Fruit fly (Drosophila melanogaster) whole organism, embryonic: ENCODE data around the gene Mst85C.
A peak's percentile ranks its signal among the peaks of the same experiment; 100 is the strongest.

Experiments
- B-H2 ChIP-seq: fragments of 200-800 bp; sonication (Bioruptor generic); optimal IDR thresholded peaks from 2 replicates; lab custom pipeline; 2018; ENCODE audit warnings: missing biosample characterization, mild to moderate bottlenecking, missing genetic modification characterization
- BEAF-32 ChIP-seq: fragments of 200-800 bp; sonication (Bioruptor generic); optimal IDR thresholded peaks from 3 replicates; lab custom pipeline; 2017; ENCODE audit warnings: missing biosample characterization, missing genetic modification characterization, mild to moderate bottlenecking, moderate library complexity, missing genetic modification reagents
- Bdp1 ChIP-seq: fragments of 200-800 bp; sonication (Bioruptor generic); optimal IDR thresholded peaks from 3 replicates; lab custom pipeline; 2016; ENCODE audit warnings: missing biosample characterization, missing genetic modification characterization
- CG11398 ChIP-seq: fragments of 200-800 bp; sonication (Bioruptor generic); optimal IDR thresholded peaks from 2 replicates; lab custom pipeline; 2016; ENCODE audit warnings: missing biosample characterization, missing genetic modification characterization
- CG12071 ChIP-seq: fragments of 200-800 bp; sonication (Bioruptor generic); optimal IDR thresholded peaks from 3 replicates; lab custom pipeline; 2018; ENCODE audit warnings: missing biosample characterization, mild to moderate bottlenecking, missing genetic modification characterization
- CG14667 ChIP-seq: fragments of 200-800 bp; sonication (Bioruptor generic); IDR thresholded peaks from 2 replicates; pipeline ENCODE4 v1.3.6; 2022; ENCODE audit warnings: missing biosample characterization, missing genetic modification characterization
- CG17385 ChIP-seq: fragments of 200-800 bp; sonication (Bioruptor generic); optimal IDR thresholded peaks from 3 replicates; lab custom pipeline; 2018; ENCODE audit warnings: missing biosample characterization, mild to moderate bottlenecking, missing genetic modification characterization
- CG18011 ChIP-seq: fragments of 200-800 bp; sonication (Bioruptor generic); optimal IDR thresholded peaks from 2 replicates; lab custom pipeline; 2017; ENCODE audit warnings: missing biosample characterization, missing genetic modification characterization, mild to moderate bottlenecking, moderate library complexity, missing genotype
- CG18764 ChIP-seq: fragments of 200-800 bp; sonication (Bioruptor generic); optimal IDR thresholded peaks from 3 replicates; lab custom pipeline; 2016; ENCODE audit warnings: missing biosample characterization, missing genetic modification characterization
- CG2199 ChIP-seq: fragments of 200-800 bp; sonication (Bioruptor generic); IDR thresholded peaks from 3 replicates; pipeline ENCODE4 v1.3.6; 2022; ENCODE audit warnings: missing biosample characterization, missing genetic modification characterization
- CG30403 ChIP-seq: fragments of 200-800 bp; sonication (Bioruptor generic); optimal IDR thresholded peaks from 3 replicates; lab custom pipeline; 2016; ENCODE audit warnings: missing biosample characterization, missing genetic modification characterization
- CG30431 ChIP-seq: fragments of 200-800 bp; sonication (Bioruptor generic); optimal IDR thresholded peaks from 2 replicates; lab custom pipeline; 2017; ENCODE audit warnings: missing biosample characterization, missing genetic modification characterization
- CG32772 ChIP-seq: fragments of 200-800 bp; sonication (Bioruptor generic); IDR thresholded peaks from 2 replicates; pipeline ENCODE4 v1.3.6; 2022; ENCODE audit warnings: missing biosample characterization, missing genetic modification characterization
- CG33213 ChIP-seq: fragments of 200-800 bp; sonication (Bioruptor generic); optimal IDR thresholded peaks from 3 replicates; lab custom pipeline; 2016; ENCODE audit warnings: missing biosample characterization, missing genetic modification characterization
- CG4707 ChIP-seq: fragments of 200-800 bp; sonication (Bioruptor generic); optimal IDR thresholded peaks from 2 replicates; lab custom pipeline; 2018; ENCODE audit warnings: missing biosample characterization, mild to moderate bottlenecking, missing genetic modification characterization, moderate library complexity
- CG6689 ChIP-seq: fragments of 200-800 bp; sonication (Bioruptor generic); IDR thresholded peaks from 2 replicates; pipeline ENCODE4 v1.3.6; 2022; ENCODE audit warnings: missing biosample characterization, missing genetic modification characterization
- CG7556 ChIP-seq: fragments of 200-800 bp; sonication (Bioruptor generic); optimal IDR thresholded peaks from 2 replicates; lab custom pipeline; 2017; ENCODE audit warnings: missing biosample characterization, mild to moderate bottlenecking, missing genetic modification characterization
- CG7745 ChIP-seq: fragments of 200-800 bp; sonication (Bioruptor generic); optimal IDR thresholded peaks from 2 replicates; lab custom pipeline; 2018; ENCODE audit warnings: missing biosample characterization, mild to moderate bottlenecking, missing genetic modification characterization, moderate library complexity
- CG9437 ChIP-seq: fragments of 200-800 bp; sonication (Bioruptor generic); optimal IDR thresholded peaks from 2 replicates; lab custom pipeline; 2018; ENCODE audit warnings: missing biosample characterization, mild to moderate bottlenecking, missing genetic modification characterization
- CG9876 ChIP-seq: fragments of 200-800 bp; sonication (Bioruptor generic); optimal IDR thresholded peaks from 2 replicates; lab custom pipeline; 2016; ENCODE audit warnings: missing biosample characterization, missing genetic modification characterization
- CrebB ChIP-seq: fragments of 200-800 bp; sonication (Bioruptor generic); optimal IDR thresholded peaks from 3 replicates; lab custom pipeline; 2018; ENCODE audit warnings: missing biosample characterization, mild to moderate bottlenecking, missing genetic modification characterization
- D19B ChIP-seq: fragments of 200-800 bp; sonication (Bioruptor generic); optimal IDR thresholded peaks from 2 replicates; lab custom pipeline; 2017; ENCODE audit warnings: missing biosample characterization, mild to moderate bottlenecking, missing genetic modification characterization
- E2f1 ChIP-seq: fragments of 200-800 bp; sonication (Bioruptor generic); IDR thresholded peaks from 2 replicates; pipeline ENCODE4 v1.3.6; 2022; ENCODE audit warnings: missing biosample characterization, missing genetic modification characterization
- ERR ChIP-seq: fragments of 200-800 bp; sonication (Bioruptor generic); optimal IDR thresholded peaks from 2 replicates; lab custom pipeline; 2016; ENCODE audit warnings: missing biosample characterization, missing genetic modification characterization
- HHEX ChIP-seq: fragments of 200-800 bp; sonication (Bioruptor generic); optimal IDR thresholded peaks from 3 replicates; lab custom pipeline; 2017; ENCODE audit warnings: missing biosample characterization, mild to moderate bottlenecking, missing genetic modification characterization, missing genetic modification reagents
- Hr3 ChIP-seq: fragments of 200-800 bp; sonication (Bioruptor generic); optimal IDR thresholded peaks from 3 replicates; lab custom pipeline; 2016; ENCODE audit warnings: missing biosample characterization, missing genetic modification characterization
- Lim3 ChIP-seq: fragments of 200-800 bp; sonication (Bioruptor generic); IDR thresholded peaks from 2 replicates; pipeline ENCODE4 v1.3.6; 2022; ENCODE audit warnings: missing biosample characterization, missing genetic modification characterization
- MESR4 ChIP-seq: fragments of 200-800 bp; sonication (Bioruptor generic); optimal IDR thresholded peaks from 2 replicates; lab custom pipeline; 2018; ENCODE audit warnings: missing biosample characterization, mild to moderate bottlenecking, missing genetic modification characterization, moderate library complexity
- NC2β ChIP-seq: fragments of 200-800 bp; sonication (Bioruptor generic); optimal IDR thresholded peaks from 2 replicates; lab custom pipeline; 2016; ENCODE audit warnings: missing biosample characterization, missing genetic modification characterization
- NfI ChIP-seq: fragments of 200-800 bp; sonication (Bioruptor generic); optimal IDR thresholded peaks from 3 replicates; lab custom pipeline; 2018; ENCODE audit warnings: missing biosample characterization, mild to moderate bottlenecking, missing genetic modification characterization, moderate library complexity
- TFAM ChIP-seq: fragments of 200-800 bp; sonication (Bioruptor generic); optimal IDR thresholded peaks from 2 replicates; lab custom pipeline; 2017; ENCODE audit warnings: missing biosample characterization, missing genetic modification characterization, inconsistent platforms
- aop ChIP-seq: fragments of 200-800 bp; sonication (Bioruptor generic); IDR thresholded peaks from 2 replicates; pipeline ENCODE4 v1.3.6; 2022; ENCODE audit warnings: missing biosample characterization, missing genetic modification characterization
- chinmo ChIP-seq: fragments of 200-800 bp; sonication (Bioruptor generic); IDR thresholded peaks from 4 replicates; pipeline ENCODE4 v1.3.6; 2022; ENCODE audit warnings: missing biosample characterization, missing genetic modification characterization; ENCODE audit not compliant: partially characterized antibody
- crc ChIP-seq: fragments of 200-800 bp; sonication (Bioruptor generic); optimal IDR thresholded peaks from 2 replicates; lab custom pipeline; 2016; ENCODE audit warnings: missing biosample characterization, missing genetic modification characterization
- croc ChIP-seq: fragments of 200-800 bp; sonication (Bioruptor generic); conservative IDR thresholded peaks from 3 replicates; pipeline ENCODE4 v1.3.6; 2022; ENCODE audit warnings: missing biosample characterization, missing genetic modification characterization
- crp ChIP-seq, 2 experiments: fragments of 200-800 bp; sonication (Bioruptor generic); optimal IDR thresholded peaks; 2 replicates in 1 of 2; 3 replicates in 1 of 2; lab custom pipeline; 2017; ENCODE audit warnings: missing biosample characterization in 2 of 2, missing genetic modification characterization in 2 of 2, mild to moderate bottlenecking in 1 of 2, moderate library complexity in 1 of 2
- dan ChIP-seq: fragments of 200-800 bp; sonication (Bioruptor generic); IDR thresholded peaks from 2 replicates; pipeline ENCODE4 v1.3.6; 2022; ENCODE audit warnings: missing biosample characterization, missing genetic modification characterization
- grn ChIP-seq: fragments of 200-800 bp; sonication (Bioruptor generic); optimal IDR thresholded peaks from 3 replicates; lab custom pipeline; 2017; ENCODE audit warnings: missing biosample characterization, missing genetic modification characterization
- gsb-n ChIP-seq: fragments of 200-800 bp; sonication (Bioruptor generic); optimal IDR thresholded peaks from 3 replicates; lab custom pipeline; 2018; ENCODE audit warnings: missing biosample characterization, mild to moderate bottlenecking, missing genetic modification characterization
- her ChIP-seq: fragments of 200-800 bp; sonication (Bioruptor generic); optimal IDR thresholded peaks from 2 replicates; lab custom pipeline; 2016; ENCODE audit warnings: missing biosample characterization, missing genetic modification characterization
- jing ChIP-seq: fragments of 200-800 bp; sonication (Bioruptor generic); optimal IDR thresholded peaks from 2 replicates; lab custom pipeline; 2018; ENCODE audit warnings: missing biosample characterization, mild to moderate bottlenecking, missing genetic modification characterization
- maf-S ChIP-seq: fragments of 200-800 bp; sonication (Bioruptor generic); optimal IDR thresholded peaks from 2 replicates; lab custom pipeline; 2016; ENCODE audit warnings: missing biosample characterization, missing genetic modification characterization
- mirr ChIP-seq: fragments of 200-800 bp; sonication (Bioruptor generic); optimal IDR thresholded peaks from 3 replicates; lab custom pipeline; 2018; ENCODE audit warnings: missing biosample characterization, mild to moderate bottlenecking, missing genetic modification characterization
- nerfin-1 ChIP-seq: fragments of 200-800 bp; sonication (Bioruptor generic); optimal IDR thresholded peaks from 3 replicates; lab custom pipeline; 2019; ENCODE audit warnings: missing biosample characterization, mild to moderate bottlenecking, missing genetic modification characterization, moderate library complexity
- nmo ChIP-seq: fragments of 200-800 bp; sonication (Bioruptor generic); optimal IDR thresholded peaks from 2 replicates; lab custom pipeline; 2018; ENCODE audit warnings: missing biosample characterization, mild to moderate bottlenecking, missing genetic modification characterization, moderate library complexity
- org-1 ChIP-seq: fragments of 200-800 bp; sonication (Bioruptor generic); optimal IDR thresholded peaks from 2 replicates; lab custom pipeline; 2017; ENCODE audit warnings: missing biosample characterization, missing genetic modification characterization
- pita ChIP-seq: fragments of 200-800 bp; sonication (Bioruptor generic); optimal IDR thresholded peaks from 2 replicates; lab custom pipeline; 2017; ENCODE audit warnings: missing biosample characterization, mild to moderate bottlenecking, missing genetic modification characterization
- pnt ChIP-seq: fragments of 200-800 bp; sonication (Bioruptor generic); optimal IDR thresholded peaks from 3 replicates; lab custom pipeline; 2016; ENCODE audit warnings: missing biosample characterization, missing genetic modification characterization
- pros ChIP-seq: fragments of 200-800 bp; sonication (Bioruptor generic); optimal IDR thresholded peaks from 3 replicates; lab custom pipeline; 2019; ENCODE audit warnings: missing biosample characterization, mild to moderate bottlenecking, missing genetic modification characterization, moderate library complexity
- pzg ChIP-seq: fragments of 200-800 bp; sonication (Bioruptor generic); optimal IDR thresholded peaks from 3 replicates; lab custom pipeline; 2018; ENCODE audit warnings: missing biosample characterization, mild to moderate bottlenecking, missing genetic modification characterization, moderate library complexity
- toy ChIP-seq: fragments of 200-800 bp; sonication (Bioruptor generic); IDR thresholded peaks from 2 replicates; pipeline ENCODE4 v1.3.6; 2022; ENCODE audit warnings: missing biosample characterization, missing genetic modification characterization

Gene Mst85C

DNA sequence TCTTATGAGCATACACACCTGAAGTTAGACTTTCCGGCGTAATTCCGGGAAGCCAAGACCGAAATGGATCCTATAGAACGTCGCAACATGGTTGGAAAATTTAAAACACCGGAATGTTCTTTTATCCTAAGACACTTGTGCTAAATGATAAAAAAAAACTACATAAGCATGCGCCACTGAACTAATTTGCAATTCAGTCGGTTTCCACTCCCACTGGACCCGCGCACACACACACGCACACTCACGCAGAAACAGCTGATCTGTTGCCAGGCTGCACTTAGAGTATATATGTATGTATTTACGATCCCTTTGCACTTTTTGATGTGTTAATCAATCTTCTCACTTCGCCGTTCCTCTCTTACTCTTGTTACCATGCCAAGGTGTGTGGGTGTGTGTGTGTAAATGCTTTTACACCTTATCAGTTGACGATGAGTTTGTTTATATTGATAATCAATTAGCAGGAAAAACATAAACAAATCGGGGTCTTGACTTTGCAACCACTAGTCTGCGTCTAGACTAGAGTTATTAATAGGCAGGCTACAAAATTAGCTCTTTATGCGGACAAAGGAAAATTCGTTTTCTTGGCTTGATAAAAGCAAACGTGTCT, at the start of gene Mst85C (continued):
- no peak for TF ChIP-seq grn
- TF ChIP-seq CG2199 (GFP tag; lab: Robert Waterston, UW): no peak
- TF ChIP-seq croc (GFP tag; lab: Robert Waterston, UW): no peak
- TF ChIP-seq CG9437 (GFP tag; lab: Kevin White, UChicago): peak; percentile 61
- TF ChIP-seq CG30431 (GFP tag; lab: Kevin White, UChicago): no peak
- no peak for TF ChIP-seq D19B
- TF ChIP-seq pros (GFP tag; lab: Kevin White, UChicago): peak; percentile 98
- no peak for TF ChIP-seq her (GFP tag; lab: Kevin White, UChicago)
- TF ChIP-seq TFAM (GFP tag; lab: Kevin White, UChicago): no peak
- no peak for TF ChIP-seq CG30403 (GFP tag; lab: Kevin White, UChicago)
- peak in 1 of 2 experiments; percentile 50 for TF ChIP-seq crp (GFP tag; optimal IDR thresholded peaks at IDR 0.05; lab: Kevin White, UChicago)
- TF ChIP-seq CG32772 (GFP tag; lab: Robert Waterston, UW): no peak
- TF ChIP-seq HHEX (GFP tag; lab: Kevin White, UChicago): no peak
- TF ChIP-seq chinmo: no peak
- no peak for TF ChIP-seq toy (GFP tag; lab: Robert Waterston, UW)
- TF ChIP-seq CG7556 (GFP tag; lab: Kevin White, UChicago): no peak
- peak; percentile 20 for TF ChIP-seq CG4707
- TF ChIP-seq CG33213 (GFP tag; lab: Kevin White, UChicago): no peak
- TF ChIP-seq pnt (GFP tag; lab: Kevin White, UChicago): no peak
- TF ChIP-seq CG17385 (GFP tag; lab: Kevin White, UChicago): no peak
- TF ChIP-seq gsb-n (tag; lab: Kevin White, UChicago): no peak
- no peak for TF ChIP-seq BEAF-32
- TF ChIP-seq CG6689: no peak
- no peak for TF ChIP-seq CG11398 (GFP tag; lab: Kevin White, UChicago)
- TF ChIP-seq aop (GFP tag; lab: Robert Waterston, UW): no peak
- TF ChIP-seq ERR (GFP tag; lab: Kevin White, UChicago): no peak
- TF ChIP-seq Bdp1 (GFP tag; lab: Kevin White, UChicago): no peak
- TF ChIP-seq CG14667 (GFP tag; lab: Robert Waterston, UW): no peak
- no peak for TF ChIP-seq CG7745 (tag; lab: Kevin White, UChicago)
- no peak for TF ChIP-seq nerfin-1 (tag; lab: Kevin White, UChicago)
- no peak for TF ChIP-seq E2f1 (GFP tag; lab: Robert Waterston, UW)
- TF ChIP-seq pita: no peak
- TF ChIP-seq nmo: no peak
- no peak for TF ChIP-seq org-1 (GFP tag; lab: Kevin White, UChicago)
- TF ChIP-seq CG12071 (GFP tag; lab: Kevin White, UChicago): no peak
- no peak for TF ChIP-seq pzg (GFP tag; lab: Kevin White, UChicago)
- no peak for TF ChIP-seq Hr3 (GFP tag; lab: Kevin White, UChicago)
- no peak for TF ChIP-seq maf-S
- no peak for TF ChIP-seq NfI
- no peak for TF ChIP-seq crc
- no peak for TF ChIP-seq CG18764 (GFP tag; lab: Kevin White, UChicago)
- no peak for TF ChIP-seq B-H2 (GFP tag; lab: Kevin White, UChicago)
- TF ChIP-seq NC2β: no peak
- no peak for TF ChIP-seq CrebB (tag; lab: Kevin White, UChicago)
- TF ChIP-seq CG9876 (GFP tag; lab: Kevin White, UChicago): no peak
- peak; percentile 62 for TF ChIP-seq MESR4 (GFP tag; lab: Kevin White, UChicago)
- TF ChIP-seq CG18011 (GFP tag; lab: Kevin White, UChicago): no peak
- TF ChIP-seq mirr (GFP tag; lab: Kevin White, UChicago): peak; percentile 33
- TF ChIP-seq dan (GFP tag; lab: Robert Waterston, UW): no peak
- TF ChIP-seq Lim3 (GFP tag; lab: Robert Waterston, UW): no peak
- no peak for TF ChIP-seq jing (GFP tag; lab: Kevin White, UChicago)
